Fruit fly (Drosophila melanogaster): ENCODE data around the gene Cyp4d2.

DNA sequence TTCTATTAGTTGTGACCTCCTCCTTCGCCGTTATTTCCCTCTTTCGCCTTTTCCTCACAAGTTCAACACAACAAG lies 37.6 kb upstream of the Cyp4d2 start, which contains the start of gene ph-p:
- no peak for TF ChIP-seq pan (optimal IDR thresholded peaks at IDR 0.05)
- TF ChIP-seq psq (optimal IDR thresholded peaks at IDR 0.05): no peak
- TF ChIP-seq CG8478 (optimal IDR thresholded peaks at IDR 0.05): no peak
- TF ChIP-seq Dll (optimal IDR thresholded peaks at IDR 0.05): no peak

Data from whole organism.